Worm (Caenorhabditis elegans): ENCODE measurements around the gene pck-1.

pck-1 gene

DNA sequence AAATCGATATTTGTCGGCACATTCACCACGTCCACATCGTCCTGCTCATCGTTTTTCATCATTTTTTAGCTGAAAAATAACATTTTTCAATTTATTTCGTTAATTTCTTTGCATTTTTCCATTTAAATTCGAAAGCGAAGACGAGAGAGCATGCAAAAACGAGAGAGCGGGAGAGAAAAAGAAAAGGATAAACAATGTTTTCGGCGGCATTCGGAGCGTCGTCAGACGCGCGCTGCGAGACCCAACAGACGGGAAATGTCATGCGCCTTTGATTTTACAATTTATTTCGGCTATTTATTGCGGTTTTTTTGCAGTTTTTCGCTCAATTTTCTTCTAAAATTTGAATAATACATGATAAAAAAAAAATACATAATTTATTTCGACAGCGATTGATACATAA lies 20.3 kb upstream of the pck-1 start, which contains the start of gene attf-3 (continued):
- TF ChIP-seq ztf-7 (tag; optimal IDR thresholded peaks at IDR 0.05) = no peak
- no peak for TF ChIP-seq egl-27 (tag; optimal IDR thresholded peaks at IDR 0.05)
- no peak for TF ChIP-seq lin-39 (tag; optimal IDR thresholded peaks at IDR 0.05)
- TF ChIP-seq mep-1 (tag; optimal IDR thresholded peaks at IDR 0.05) = peak; percentile 60
- peak; percentile 63 for TF ChIP-seq dve-1 (tag; optimal IDR thresholded peaks at IDR 0.05; ENCODE audit: insufficient read depth)
- no peak for TF ChIP-seq saeg-2 (GFP tag; IDR thresholded peaks at IDR 0.05)
- TF ChIP-seq unc-39 (tag; optimal IDR thresholded peaks at IDR 0.05) = no peak
- TF ChIP-seq ceh-20 (GFP tag; IDR thresholded peaks at IDR 0.05) = no peak
- TF ChIP-seq snpc-1.2 (GFP tag; IDR thresholded peaks at IDR 0.05) = no peak
- TF ChIP-seq dmd-9 (GFP tag; IDR thresholded peaks at IDR 0.05) = no peak
- TF ChIP-seq mxl-2 (GFP tag; conservative IDR thresholded peaks at IDR 0.05) = no peak
- TF ChIP-seq hmg-1.1 (GFP tag; IDR thresholded peaks at IDR 0.05) = peak; percentile 30; the same call in 1 of the 2 replicates
- TF ChIP-seq vab-7 (GFP tag; IDR thresholded peaks at IDR 0.05) = no peak
- no peak for TF ChIP-seq nhr-25 (tag; optimal IDR thresholded peaks at IDR 0.05; ENCODE audit: borderline replicate concordance, insufficient read depth)
- TF ChIP-seq jun-1 (tag; optimal IDR thresholded peaks at IDR 0.05) = no peak
- TF ChIP-seq cey-2 (tag; optimal IDR thresholded peaks at IDR 0.05; ENCODE audit: borderline replicate concordance, insufficient read depth) = no peak
- no peak for TF ChIP-seq tra-1 (GFP tag; IDR thresholded peaks at IDR 0.05)
- TF ChIP-seq unc-130 (GFP tag; optimal IDR thresholded peaks at IDR 0.05) = peak; percentile 81
- no peak for TF ChIP-seq sdz-12 (GFP tag; optimal IDR thresholded peaks at IDR 0.05)
- no peak for TF ChIP-seq F49E8.2 (tag; optimal IDR thresholded peaks at IDR 0.05; ENCODE audit: borderline replicate concordance)
- peak; percentile 96 for TF ChIP-seq Y48G9A.11 (GFP tag; IDR thresholded peaks at IDR 0.05)
- no peak for TF ChIP-seq dmd-6 (GFP tag; IDR thresholded peaks at IDR 0.05)
- TF ChIP-seq aha-1 (tag) = no peak
- no peak for TF ChIP-seq nhr-48 (tag; optimal IDR thresholded peaks at IDR 0.05)
- TF ChIP-seq ctbp-1 (GFP tag; IDR thresholded peaks at IDR 0.05) = no peak
- TF ChIP-seq hlh-11 (tag; optimal IDR thresholded peaks at IDR 0.05) = peak; percentile 32
- TF ChIP-seq lin-29 (GFP tag; IDR thresholded peaks at IDR 0.05) = no peak
- no peak for TF ChIP-seq gei-8 (GFP tag; optimal IDR thresholded peaks at IDR 0.05)
- TF ChIP-seq lin-15B (tag; optimal IDR thresholded peaks at IDR 0.05) = no peak
- no peak for TF ChIP-seq Y5F2A.4 (GFP tag; optimal IDR thresholded peaks at IDR 0.05)
- TF ChIP-seq egl-43 (GFP tag; IDR thresholded peaks at IDR 0.05) = no peak
- no peak for TF ChIP-seq pqm-1 (tag; optimal IDR thresholded peaks at IDR 0.05)
- no peak for TF ChIP-seq ama-1 (optimal IDR thresholded peaks at IDR 0.05)
- TF ChIP-seq daf-19 (GFP tag; conservative IDR thresholded peaks at IDR 0.05) = no peak
- peak; percentile 85 for TF ChIP-seq lin-13 (GFP tag; optimal IDR thresholded peaks at IDR 0.05)
- TF ChIP-seq daf-8 (GFP tag; IDR thresholded peaks at IDR 0.05) = no peak
- no peak for TF ChIP-seq tag-97 (GFP tag; IDR thresholded peaks at IDR 0.05)
- TF ChIP-seq lim-7 (GFP tag; IDR thresholded peaks at IDR 0.05) = no peak
- peak; percentile 63 for TF ChIP-seq hlh-30 (tag; optimal IDR thresholded peaks at IDR 0.05; ENCODE audit: insufficient read depth)
- no peak for TF ChIP-seq pha-4 (GFP tag; IDR thresholded peaks at IDR 0.05)
- no peak for TF ChIP-seq pha-4 (tag; optimal IDR thresholded peaks at IDR 0.05)
- no peak for TF ChIP-seq F10B5.3 (tag; optimal IDR thresholded peaks at IDR 0.05)
- TF ChIP-seq Y75B8A.6 (GFP tag; IDR thresholded peaks at IDR 0.05) = no peak
- no peak for TF ChIP-seq ZK546.5 (tag; optimal IDR thresholded peaks at IDR 0.05)
- no peak for TF ChIP-seq lin-1 (GFP tag; IDR thresholded peaks at IDR 0.05)
- no peak for TF ChIP-seq ceh-62 (tag; optimal IDR thresholded peaks at IDR 0.05)
- no peak for TF ChIP-seq nhr-111 (GFP tag; optimal IDR thresholded peaks at IDR 0.05)
- no peak for TF ChIP-seq ces-1 (GFP tag; optimal IDR thresholded peaks at IDR 0.05)
- no peak for TF ChIP-seq nhr-11 (tag; optimal IDR thresholded peaks at IDR 0.05)
- TF ChIP-seq duxl-1 (tag; optimal IDR thresholded peaks at IDR 0.05; ENCODE audit: poor library complexity) = no peak
- no peak for TF ChIP-seq ZK337.2 (GFP tag; IDR thresholded peaks at IDR 0.05)
- no peak for TF ChIP-seq set-16 (GFP tag; IDR thresholded peaks at IDR 0.05)

All from whole organism, L4 larva.